Worm (Caenorhabditis elegans) whole organism, L4/young adult: ENCODE measurements around the gene R02C2.1.

Experiments used
- W03F9.2 ChIP-seq: fragments of 150-350 bp; optimal IDR thresholded peaks from 2 replicates; lab custom pipeline; 2014; ENCODE audit warnings: missing biosample characterization, missing genetic modification characterization
- dao-5 ChIP-seq: sonication (generic microtip); optimal IDR thresholded peaks from 2 replicates; lab custom pipeline; 2016; ENCODE audit warnings: missing genotype, missing genetic modification characterization, moderate library complexity, missing compliant biosample characterization
- him-1 ChIP-seq: sonication (generic microtip); optimal IDR thresholded peaks from 2 replicates; lab custom pipeline; 2016; ENCODE audit warnings: missing genotype, missing genetic modification reagents, missing genetic modification characterization, missing compliant biosample characterization

DNA sequence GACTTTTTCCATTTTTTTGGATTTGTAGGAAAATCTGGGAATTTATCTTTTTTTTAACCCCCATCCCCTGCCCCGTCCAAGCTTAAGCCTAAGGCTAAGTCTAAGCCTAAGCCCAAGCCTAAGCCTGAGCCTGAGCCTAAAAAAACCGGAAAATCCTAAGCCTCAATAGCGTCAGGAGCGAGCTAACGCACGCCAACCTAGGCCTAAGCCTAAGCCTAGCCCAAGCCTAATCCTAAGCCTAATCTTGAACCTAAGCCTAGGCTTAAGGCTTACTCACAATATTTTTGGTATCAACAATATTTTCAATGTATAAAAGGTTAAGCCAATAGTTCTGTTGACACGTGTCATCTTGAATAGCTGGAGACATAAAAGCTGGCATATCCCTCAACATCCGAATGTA is 10.6 kb upstream of the R02C2.1 start:
- no peak for TF ChIP-seq him-1
- no peak for TF ChIP-seq dao-5
- TF ChIP-seq W03F9.2 (tag; lab: Kevin White, UChicago), result no peak
